Worm (Caenorhabditis elegans) whole organism, mixed stage, embryonic: ENCODE data around the gene mcu-1.

Experiments used
- elt-1 ChIP-seq: sonication (generic microtip); optimal IDR thresholded peaks from 2 replicates; lab custom pipeline; 2017; ENCODE audit warnings: missing genetic modification characterization, mild to moderate bottlenecking, missing compliant biosample characterization, antibody characterized with exemption, moderate library complexity, borderline replicate concordance; ENCODE audit not compliant: insufficient read depth
- pha-4 ChIP-seq: fragments of 150-350 bp; optimal IDR thresholded peaks from 2 replicates; lab custom pipeline; 2018; ENCODE audit warnings: missing biosample characterization, missing genetic modification reagents, missing genetic modification characterization

- TF ChIP-seq elt-1, result no peak
- TF ChIP-seq pha-4 (tag; lab: Kevin White, UChicago), result no peak
Measured at ce11 chrIV:5923112-5923511, 15.9 kb downstream of the mcu-1 start.
